Worm (Caenorhabditis elegans) whole organism, young adult: ENCODE measurements around the gene mdt-21.

Experiments used
- B0019.2 ChIP-seq: fragments of 200-800 bp; sonication (Bioruptor generic); conservative IDR thresholded peaks from 2 replicates; pipeline ENCODE4 v1.3.6; 2022; ENCODE audit warnings: missing genetic modification reagents, missing genetic modification characterization, missing compliant biosample characterization
- T07F8.4 ChIP-seq: sonication (generic microtip); optimal IDR thresholded peaks from 2 replicates; lab custom pipeline; 2016; ENCODE audit warnings: mild to moderate bottlenecking, missing genetic modification characterization, moderate library complexity, missing compliant biosample characterization
- Y53F4B.3 ChIP-seq: fragments of 200-800 bp; sonication (Bioruptor generic); IDR thresholded peaks from 2 replicates; pipeline ENCODE4 v1.3.6; 2022; ENCODE audit warnings: missing genetic modification reagents, missing genetic modification characterization, missing compliant biosample characterization
- Y53G8AR.9 ChIP-seq: fragments of 200-800 bp; sonication (Bioruptor generic); conservative IDR thresholded peaks from 2 replicates; pipeline ENCODE4 v1.3.6; 2022; ENCODE audit warnings: missing genetic modification reagents, missing genetic modification characterization, missing compliant biosample characterization
- Y95B8A.8 ChIP-seq: fragments of 200-800 bp; sonication (Bioruptor generic); IDR thresholded peaks from 2 replicates; pipeline ENCODE4 v1.3.6; 2022; ENCODE audit warnings: missing genetic modification reagents, missing genetic modification characterization, missing compliant biosample characterization
- ceh-79 ChIP-seq: sonication (generic microtip); optimal IDR thresholded peaks from 2 replicates; lab custom pipeline; 2017; ENCODE audit warnings: mild to moderate bottlenecking, missing genetic modification characterization, missing compliant biosample characterization
- lin-35 ChIP-seq, 3 experiments: fragments of 150-350 bp in 2 of 3; sonication (generic microtip) in 1 of 3; optimal IDR thresholded peaks; 2 replicates each; lab custom pipeline; 2014 to 2018; ENCODE audit warnings: missing biosample characterization in 3 of 3, missing genetic modification characterization in 3 of 3, missing genetic modification reagents in 3 of 3
- pha-4 ChIP-seq: fragments of 150-350 bp; sonication (generic microtip); optimal IDR thresholded peaks from 2 replicates; lab custom pipeline; 2014; ENCODE audit warnings: missing biosample characterization, missing genetic modification reagents, missing genetic modification characterization
- unc-62 ChIP-seq: fragments of 150-350 bp; optimal IDR thresholded peaks from 2 replicates; lab custom pipeline; 2014; ENCODE audit warnings: missing biosample characterization, missing genetic modification reagents, missing genetic modification characterization

ce11 chrIII:11816523-11817003, 39.1 kb downstream of the mdt-21 start, which contains the start of gene C18D11.1:
- no peak for TF ChIP-seq pha-4 (tag; lab: Kevin White, UChicago)
- TF ChIP-seq T07F8.4 (tag; lab: Kevin White, UChicago), result no peak
- no peak for TF ChIP-seq lin-35 (GFP tag; optimal IDR thresholded peaks at IDR 0.05; lab: Kevin White, UChicago)
- no peak for TF ChIP-seq Y53F4B.3 (GFP tag; lab: Robert Waterston, UW)
- TF ChIP-seq unc-62, result no peak
- TF ChIP-seq Y53G8AR.9 (GFP tag; lab: Robert Waterston, UW), result no peak
- TF ChIP-seq ceh-79 (tag; lab: Kevin White, UChicago), result no peak
- no peak for TF ChIP-seq Y95B8A.8
- no peak for TF ChIP-seq B0019.2 (GFP tag; lab: Robert Waterston, UW)
